Worm (Caenorhabditis elegans): ENCODE data around the gene unc-69.

unc-69 gene

DNA sequence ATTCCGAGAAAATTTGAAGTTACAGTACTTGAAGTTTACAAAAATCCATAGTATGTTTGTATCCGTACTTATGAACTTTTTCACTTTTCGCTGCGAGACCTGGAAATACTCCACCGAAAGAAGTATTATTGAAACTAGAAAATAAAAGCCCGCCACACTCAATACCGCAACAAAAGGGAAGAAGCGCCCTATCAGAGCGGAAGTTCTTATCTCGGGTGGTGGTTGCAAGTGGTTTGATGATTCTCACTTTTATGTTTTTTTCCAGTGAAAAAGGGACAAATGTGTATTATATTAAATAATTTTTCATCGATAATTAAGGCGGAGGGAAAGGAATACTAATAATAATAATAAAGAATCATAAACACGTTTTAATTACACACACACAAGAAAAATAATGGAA, 4.5 kb upstream of the unc-69 start:
- TF ChIP-seq mab-5 (tag; optimal IDR thresholded peaks at IDR 0.05) = no peak
- TF ChIP-seq fos-1 (tag; optimal IDR thresholded peaks at IDR 0.05) = peak; percentile 75
- no peak for TF ChIP-seq mdl-1 (tag; optimal IDR thresholded peaks at IDR 0.05)
- no peak for TF ChIP-seq egl-27 (tag; optimal IDR thresholded peaks at IDR 0.05)
- no peak for TF ChIP-seq elt-3 (tag; optimal IDR thresholded peaks at IDR 0.05)

DNA sequence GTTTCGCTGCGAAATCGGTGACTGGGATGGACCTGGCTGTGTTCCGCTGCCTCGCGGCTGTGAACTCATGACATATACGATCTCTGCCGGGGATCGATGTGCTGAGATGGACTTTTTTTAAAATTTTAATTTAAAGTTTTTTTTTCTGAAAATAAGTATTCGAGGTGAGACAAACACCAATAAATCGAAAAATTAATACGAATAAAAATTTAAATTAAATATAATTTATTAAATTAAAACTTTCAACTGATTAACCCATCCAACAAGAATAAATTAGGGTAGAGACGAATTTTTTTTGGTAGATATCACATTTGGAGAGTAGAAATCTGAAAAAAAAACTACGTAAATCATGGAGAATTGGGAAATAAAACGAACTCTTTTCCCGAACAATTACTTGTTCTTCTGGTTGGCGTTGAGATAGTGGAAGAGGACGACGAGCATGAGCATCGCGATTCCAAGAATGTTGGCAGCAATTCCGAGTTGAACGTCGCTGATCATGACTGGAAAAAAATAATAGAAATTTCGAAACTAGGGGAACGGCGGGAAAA, 603 bp upstream of the unc-69 start, which contains the start of the genes unc-50 and ostf-4:
unc-50 (minus strand) TSS at position 101 of the 548 bp plus-strand sequence.
ostf-4 (minus strand) TSS at position 498 of the 548 bp plus-strand sequence.
- TF ChIP-seq nhr-77 (tag; optimal IDR thresholded peaks at IDR 0.05) = no peak
- TF ChIP-seq aly-2 (tag; optimal IDR thresholded peaks at IDR 0.05) = no peak
- TF ChIP-seq elt-3 (tag; optimal IDR thresholded peaks at IDR 0.05) = no peak
- TF ChIP-seq nhr-6 (tag; optimal IDR thresholded peaks at IDR 0.05) = no peak
- TF ChIP-seq nhr-23 (tag; optimal IDR thresholded peaks at IDR 0.05) = no peak
- no peak for TF ChIP-seq ceh-82 (tag; optimal IDR thresholded peaks at IDR 0.05)
- no peak for TF ChIP-seq lsy-2 (tag; optimal IDR thresholded peaks at IDR 0.05)
- no peak for TF ChIP-seq alr-1 (tag; optimal IDR thresholded peaks at IDR 0.05)
- TF ChIP-seq sma-3 (GFP tag; optimal IDR thresholded peaks at IDR 0.05) = no peak
- no peak for TF ChIP-seq mab-5 (tag; optimal IDR thresholded peaks at IDR 0.05)
- no peak for TF ChIP-seq F13H6.1 (tag; optimal IDR thresholded peaks at IDR 0.05)

DNA sequence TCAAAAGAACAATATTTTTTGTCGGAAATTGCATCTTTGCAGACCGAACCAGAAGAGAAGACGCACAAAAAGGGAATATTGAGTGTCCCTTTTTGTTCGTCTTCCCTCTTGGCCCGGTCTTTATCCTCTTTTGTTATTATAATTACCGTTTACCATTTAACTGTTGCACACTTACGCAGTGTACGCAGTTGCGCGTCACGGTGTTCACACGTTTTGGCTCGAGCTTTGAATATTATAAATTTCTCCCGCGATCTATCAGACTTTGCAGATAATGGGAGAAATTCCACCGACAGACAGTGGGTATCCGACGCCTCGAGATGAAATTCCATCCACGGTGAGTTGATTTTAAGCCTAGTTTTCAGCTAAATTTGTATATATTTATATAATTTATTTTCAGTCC, 2.0 kb downstream of the unc-69 start, which contains the start of gene sas-7:
sas-7 (plus strand) TSS at position 232 of the 400 bp plus-strand sequence.
- TF ChIP-seq unc-55 (GFP tag; optimal IDR thresholded peaks at IDR 0.05) (peak; percentile 5), lsy-2 (tag; optimal IDR thresholded peaks at IDR 0.05) (no peak), ceh-82 (tag; optimal IDR thresholded peaks at IDR 0.05) (no peak)

ce11 chrIII:10326327-10326726, 7.6 kb downstream of the unc-69 start:
- TF ChIP-seq zag-1 (tag; optimal IDR thresholded peaks at IDR 0.05) (no peak), nhr-77 (tag; optimal IDR thresholded peaks at IDR 0.05) (no peak), R02D3.7 (tag; optimal IDR thresholded peaks at IDR 0.05) (no peak), ceh-16 (tag; optimal IDR thresholded peaks at IDR 0.05) (no peak), aly-2 (tag; optimal IDR thresholded peaks at IDR 0.05) (no peak)

DNA sequence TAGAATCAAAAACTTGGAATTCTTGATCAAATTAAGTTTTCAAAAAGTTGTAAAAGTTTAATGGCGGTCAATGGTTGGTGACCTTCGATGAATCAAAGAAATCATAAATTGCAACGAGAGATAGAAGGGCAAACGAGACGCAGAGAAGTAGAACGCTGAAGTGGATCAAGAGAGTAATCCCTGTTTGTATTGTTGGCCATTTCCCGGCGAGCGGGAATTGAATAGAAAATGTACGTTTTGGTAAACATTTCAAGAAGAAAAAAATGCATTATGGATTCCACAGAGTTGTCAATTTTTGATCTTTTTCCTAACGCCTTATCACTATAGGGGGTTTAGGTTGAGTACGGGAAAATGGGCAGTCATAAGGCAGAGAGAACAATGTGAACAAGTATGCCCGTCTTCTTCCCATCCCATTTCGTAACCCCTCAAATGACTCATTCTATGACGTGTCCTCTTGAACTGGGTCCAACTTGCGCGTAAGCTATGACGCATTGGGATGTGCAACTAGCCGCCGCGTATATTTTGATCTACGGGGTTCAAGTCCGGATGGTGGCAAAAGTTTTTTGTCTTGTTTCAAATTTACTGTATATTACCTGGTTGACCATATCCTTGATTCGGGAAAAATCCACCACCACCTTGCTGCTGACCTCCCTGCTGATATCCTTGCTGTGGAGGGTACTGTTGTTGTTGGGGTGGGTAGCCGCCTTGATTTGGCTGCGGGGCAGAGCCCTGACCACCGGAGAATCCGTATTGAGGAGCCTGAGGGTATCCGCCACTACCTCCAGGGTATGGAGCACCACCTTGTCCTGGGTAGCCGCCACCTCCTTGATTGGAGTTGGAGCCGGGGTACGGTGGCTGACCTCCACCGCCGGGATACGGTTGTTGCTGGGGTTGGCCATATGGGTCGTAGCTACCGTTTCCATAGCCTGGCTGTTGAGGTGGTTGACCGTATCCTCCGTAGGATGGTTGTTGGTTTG, 10.1 kb downstream of the unc-69 start:
- TF ChIP-seq dmd-4 (tag; optimal IDR thresholded peaks at IDR 0.05) = no peak
- no peak for TF ChIP-seq lin-13 (GFP tag; optimal IDR thresholded peaks at IDR 0.05)
- no peak for TF ChIP-seq mdl-1 (tag; optimal IDR thresholded peaks at IDR 0.05)
- no peak for TF ChIP-seq crh-2 (tag; optimal IDR thresholded peaks at IDR 0.05)
- no peak for TF ChIP-seq nhr-11 (tag; optimal IDR thresholded peaks at IDR 0.05)
- no peak for TF ChIP-seq zag-1 (tag; optimal IDR thresholded peaks at IDR 0.05)
- no peak for TF ChIP-seq lin-11 (tag; optimal IDR thresholded peaks at IDR 0.05)
- TF ChIP-seq elt-1 (tag; optimal IDR thresholded peaks at IDR 0.05) = no peak
- no peak for TF ChIP-seq nhr-12 (tag; optimal IDR thresholded peaks at IDR 0.05)
- TF ChIP-seq skn-1 (tag; optimal IDR thresholded peaks at IDR 0.05) = no peak
- TF ChIP-seq egl-27 (tag; optimal IDR thresholded peaks at IDR 0.05) = no peak
- peak; percentile 27 for TF ChIP-seq nhr-25 (tag; optimal IDR thresholded peaks at IDR 0.05)
- TF ChIP-seq ztf-1 (GFP tag; conservative IDR thresholded peaks at IDR 0.05) = no peak
- TF ChIP-seq snpc-4 (tag; optimal IDR thresholded peaks at IDR 0.05) = no peak
- TF ChIP-seq blmp-1 (tag; optimal IDR thresholded peaks at IDR 0.05; ENCODE audit: insufficient read depth) = no peak
- no peak for TF ChIP-seq alr-1 (tag; optimal IDR thresholded peaks at IDR 0.05)
- TF ChIP-seq lsy-2 (tag; optimal IDR thresholded peaks at IDR 0.05) = no peak
- no peak for TF ChIP-seq unc-62 (GFP tag; optimal IDR thresholded peaks at IDR 0.05)
- TF ChIP-seq sma-9 (GFP tag; optimal IDR thresholded peaks at IDR 0.05) = no peak
- TF ChIP-seq sma-9 (tag; optimal IDR thresholded peaks at IDR 0.05) = no peak
- TF ChIP-seq ztf-4 (tag; optimal IDR thresholded peaks at IDR 0.05) = no peak
- no peak for TF ChIP-seq ceh-16 (tag; optimal IDR thresholded peaks at IDR 0.05)
- peak; percentile 0 for TF ChIP-seq sma-3 (GFP tag; optimal IDR thresholded peaks at IDR 0.05)
- TF ChIP-seq ceh-82 (tag; optimal IDR thresholded peaks at IDR 0.05) = no peak
- no peak for TF ChIP-seq ZK546.5 (tag; optimal IDR thresholded peaks at IDR 0.05)
- no peak for TF ChIP-seq R02D3.7 (tag; optimal IDR thresholded peaks at IDR 0.05)
- TF ChIP-seq mab-5 (tag; optimal IDR thresholded peaks at IDR 0.05) = no peak
- TF ChIP-seq Y55F3AM.14 (GFP tag; optimal IDR thresholded peaks at IDR 0.05) = no peak
- peak; percentile 38 for TF ChIP-seq fos-1 (tag; optimal IDR thresholded peaks at IDR 0.05)
- TF ChIP-seq nhr-77 (tag; optimal IDR thresholded peaks at IDR 0.05) = no peak
- TF ChIP-seq aly-2 (tag; optimal IDR thresholded peaks at IDR 0.05) = no peak
- no peak for TF ChIP-seq ztf-11 (tag; optimal IDR thresholded peaks at IDR 0.05)
- TF ChIP-seq F13H6.1 (tag; optimal IDR thresholded peaks at IDR 0.05) = no peak
- no peak for TF ChIP-seq elt-3 (tag; optimal IDR thresholded peaks at IDR 0.05)
- TF ChIP-seq nhr-6 (tag; optimal IDR thresholded peaks at IDR 0.05) = peak; percentile 1
- no peak for TF ChIP-seq unc-55 (GFP tag; optimal IDR thresholded peaks at IDR 0.05)
- no peak for TF ChIP-seq peb-1 (tag; optimal IDR thresholded peaks at IDR 0.05)
- TF ChIP-seq sem-4 (tag; optimal IDR thresholded peaks at IDR 0.05) = no peak
